Fruit fly (Drosophila melanogaster) whole organism, embryonic: ENCODE data around the gene Bace.

Experiments used
- Abd-B ChIP-seq: fragments of 200-800 bp; sonication (Bioruptor generic); optimal IDR thresholded peaks from 2 replicates; lab custom pipeline; 2018; ENCODE audit warnings: missing biosample characterization, mild to moderate bottlenecking, missing genetic modification characterization, moderate library complexity
- Atf6 ChIP-seq: fragments of 200-800 bp; sonication (Bioruptor generic); IDR thresholded peaks from 2 replicates; pipeline ENCODE4 v1.3.6; 2022; ENCODE audit warnings: missing biosample characterization, missing genetic modification characterization
- Awh ChIP-seq: fragments of 200-800 bp; sonication (Bioruptor generic); IDR thresholded peaks from 2 replicates; pipeline ENCODE4, ENCODE4 v1.3.6; 2022; ENCODE audit warnings: missing biosample characterization, missing genetic modification characterization
- CG10366 ChIP-seq: fragments of 200-800 bp; sonication (Bioruptor generic); IDR thresholded peaks from 2 replicates; pipeline ENCODE4 v1.3.6; 2022; ENCODE audit warnings: missing biosample characterization, missing genetic modification characterization
- CG11085 ChIP-seq: fragments of 200-800 bp; sonication (Bioruptor generic); IDR thresholded peaks from 2 replicates; pipeline ENCODE4 v1.3.6; 2022; ENCODE audit warnings: missing biosample characterization, missing genetic modification characterization
- CG11723 ChIP-seq: fragments of 200-800 bp; sonication (Bioruptor generic); optimal IDR thresholded peaks from 2 replicates; lab custom pipeline; 2017; ENCODE audit warnings: missing biosample characterization, mild to moderate bottlenecking, missing genetic modification characterization
- CG12219 ChIP-seq: fragments of 200-800 bp; sonication (Bioruptor generic); optimal IDR thresholded peaks from 3 replicates; lab custom pipeline; 2018; ENCODE audit warnings: missing biosample characterization, mild to moderate bottlenecking, missing genetic modification characterization
- CG12744 ChIP-seq: fragments of 200-800 bp; sonication (Bioruptor generic); optimal IDR thresholded peaks from 2 replicates; lab custom pipeline; 2016; ENCODE audit warnings: missing biosample characterization, missing genetic modification characterization
- CG13296 ChIP-seq: fragments of 200-800 bp; sonication (Bioruptor generic); optimal IDR thresholded peaks from 3 replicates; lab custom pipeline; 2018; ENCODE audit warnings: missing biosample characterization, mild to moderate bottlenecking, missing genetic modification characterization
- CG13894 ChIP-seq: fragments of 200-800 bp; sonication (Bioruptor generic); optimal IDR thresholded peaks from 3 replicates; lab custom pipeline; 2018; ENCODE audit warnings: missing biosample characterization, mild to moderate bottlenecking, missing genetic modification characterization, moderate library complexity
- CG15514 ChIP-seq: fragments of 200-800 bp; sonication (Bioruptor generic); optimal IDR thresholded peaks from 3 replicates; lab custom pipeline; 2017; ENCODE audit warnings: missing biosample characterization, missing genetic modification characterization, mild to moderate bottlenecking, moderate library complexity, missing genetic modification reagents
- CG15696 ChIP-seq: fragments of 200-800 bp; sonication (Bioruptor generic); optimal IDR thresholded peaks from 2 replicates; lab custom pipeline; 2019; ENCODE audit warnings: missing biosample characterization, mild to moderate bottlenecking, missing genetic modification characterization, moderate library complexity
- CG1647 ChIP-seq: fragments of 200-800 bp; sonication (Bioruptor generic); optimal IDR thresholded peaks from 3 replicates; lab custom pipeline; 2016; ENCODE audit warnings: missing biosample characterization, missing genetic modification characterization
- CG16863 ChIP-seq: fragments of 200-800 bp; sonication (Bioruptor generic); optimal IDR thresholded peaks from 3 replicates; lab custom pipeline; 2016; ENCODE audit warnings: missing biosample characterization, missing genetic modification characterization
- CG3407 ChIP-seq: fragments of 200-800 bp; sonication (Bioruptor generic); optimal IDR thresholded peaks from 2 replicates; lab custom pipeline; 2018; ENCODE audit warnings: missing biosample characterization, mild to moderate bottlenecking, missing genetic modification characterization
- CG4404 ChIP-seq: fragments of 200-800 bp; sonication (Bioruptor generic); IDR thresholded peaks from 2 replicates; pipeline ENCODE4 v1.3.6; 2022; ENCODE audit warnings: missing biosample characterization, missing genetic modification characterization
- CG6689 ChIP-seq: fragments of 200-800 bp; sonication (Bioruptor generic); IDR thresholded peaks from 2 replicates; pipeline ENCODE4 v1.3.6; 2022; ENCODE audit warnings: missing biosample characterization, missing genetic modification characterization
- CG9727 ChIP-seq: fragments of 200-800 bp; sonication (Bioruptor generic); optimal IDR thresholded peaks from 3 replicates; lab custom pipeline; 2017; ENCODE audit warnings: missing biosample characterization, mild to moderate bottlenecking, missing genetic modification characterization
- CkIIα-i1 ChIP-seq: fragments of 200-800 bp; sonication (Bioruptor generic); IDR thresholded peaks from 2 replicates; pipeline ENCODE4 v1.3.6; 2022; ENCODE audit warnings: missing biosample characterization, missing genetic modification characterization
- D ChIP-seq, 2 experiments: fragments of 200-800 bp in 1 of 2; fragments of >200 bp in 1 of 2; sonication (Bioruptor generic) in 1 of 2; optimal IDR thresholded peaks; 2 replicates in 1 of 2; 3 replicates in 1 of 2; lab custom pipeline; 2017; ENCODE audit warnings: mild to moderate bottlenecking in 1 of 2, missing biosample characterization in 1 of 2, missing genetic modification characterization in 1 of 2, missing genetic modification reagents in 1 of 2
- Dfd ChIP-seq, 2 experiments: fragments of >200 bp; optimal IDR thresholded peaks; 2 replicates each; lab custom pipeline; 2017; ENCODE audit warnings: missing biosample characterization in 2 of 2, missing genetic modification characterization in 2 of 2
- Dip2 ChIP-seq: fragments of 200-800 bp; sonication (Bioruptor generic); IDR thresholded peaks from 2 replicates; pipeline ENCODE4 v1.3.6; 2022; ENCODE audit warnings: missing biosample characterization, missing genetic modification characterization
- Eip74EF ChIP-seq, 2 experiments: fragments of 200-800 bp in 1 of 2; fragments of >200 bp in 1 of 2; sonication (Bioruptor generic) in 1 of 2; optimal IDR thresholded peaks; 2 replicates each; lab custom pipeline; 2017 to 2019; ENCODE audit warnings: missing biosample characterization in 2 of 2, missing genetic modification characterization in 2 of 2, mild to moderate bottlenecking in 1 of 2, moderate library complexity in 1 of 2
- Ets97D ChIP-seq: fragments of 200-800 bp; sonication (Bioruptor generic); optimal IDR thresholded peaks from 3 replicates; lab custom pipeline; 2016; ENCODE audit warnings: missing biosample characterization, missing genetic modification characterization
- Fer1 ChIP-seq: fragments of 200-800 bp; sonication (Bioruptor generic); optimal IDR thresholded peaks from 2 replicates; lab custom pipeline; 2017; ENCODE audit warnings: missing biosample characterization, mild to moderate bottlenecking, missing genetic modification characterization
- Gsc ChIP-seq: fragments of 200-800 bp; sonication (Bioruptor generic); IDR thresholded peaks from 2 replicates; pipeline ENCODE4 v1.3.6; 2022; ENCODE audit warnings: missing biosample characterization, missing genetic modification characterization
- Hand ChIP-seq: fragments of 200-800 bp; sonication (Bioruptor generic); optimal IDR thresholded peaks from 2 replicates; lab custom pipeline; 2017; ENCODE audit warnings: mild to moderate bottlenecking, missing biosample characterization, missing genetic modification reagents, missing genetic modification characterization
- Hey ChIP-seq: fragments of 200-800 bp; sonication (Bioruptor generic); optimal IDR thresholded peaks from 3 replicates; lab custom pipeline; 2018; ENCODE audit warnings: missing biosample characterization, mild to moderate bottlenecking, missing genetic modification characterization
- Lhr ChIP-seq: fragments of 200-800 bp; sonication (Bioruptor generic); optimal IDR thresholded peaks from 3 replicates; lab custom pipeline; 2017; ENCODE audit warnings: mild to moderate bottlenecking, missing biosample characterization, missing genetic modification reagents, missing genetic modification characterization
- Ravus ChIP-seq: fragments of 200-800 bp; sonication (Bioruptor generic); IDR thresholded peaks from 2 replicates; pipeline ENCODE4 v1.3.6; 2022; ENCODE audit warnings: missing biosample characterization, missing genetic modification characterization
- Scr ChIP-seq: fragments of 200-800 bp; sonication (Bioruptor generic); IDR thresholded peaks from 2 replicates; pipeline ENCODE4 v1.3.6; 2022; ENCODE audit warnings: missing biosample characterization, missing genetic modification characterization; ENCODE audit not compliant: partially characterized antibody
- Spps ChIP-seq: fragments of 200-800 bp; sonication (Bioruptor generic); optimal IDR thresholded peaks from 2 replicates; lab custom pipeline; 2018; ENCODE audit warnings: missing biosample characterization, mild to moderate bottlenecking, missing genetic modification characterization
- aop ChIP-seq: fragments of 200-800 bp; sonication (Bioruptor generic); IDR thresholded peaks from 2 replicates; pipeline ENCODE4 v1.3.6; 2022; ENCODE audit warnings: missing biosample characterization, missing genetic modification characterization
- ase ChIP-seq: fragments of 200-800 bp; sonication (Bioruptor generic); IDR thresholded peaks from 3 replicates; pipeline ENCODE4 v1.3.6; 2022; ENCODE audit warnings: missing biosample characterization, missing genetic modification characterization
- bbx ChIP-seq: fragments of 200-800 bp; sonication (Bioruptor generic); IDR thresholded peaks from 2 replicates; pipeline ENCODE4 v1.3.6; 2022; ENCODE audit warnings: missing biosample characterization, missing genetic modification characterization; ENCODE audit not compliant: partially characterized antibody
- bcd ChIP-seq: fragments of 200-800 bp; sonication (Bioruptor generic); optimal IDR thresholded peaks from 2 replicates; lab custom pipeline; 2017; ENCODE audit warnings: missing biosample characterization, mild to moderate bottlenecking, missing genetic modification characterization
- cwo ChIP-seq: fragments of 200-800 bp; sonication (Bioruptor generic); optimal IDR thresholded peaks from 3 replicates; lab custom pipeline; 2017; ENCODE audit warnings: missing biosample characterization, missing genetic modification characterization, mild to moderate bottlenecking, moderate library complexity, missing genetic modification reagents
- dmrt11E ChIP-seq: fragments of 200-800 bp; sonication (Bioruptor generic); optimal IDR thresholded peaks from 3 replicates; lab custom pipeline; 2018; ENCODE audit warnings: missing biosample characterization, mild to moderate bottlenecking, missing genetic modification characterization, moderate library complexity
- fd102C ChIP-seq: fragments of 200-800 bp; sonication (Bioruptor generic); optimal IDR thresholded peaks from 2 replicates; lab custom pipeline; 2018; ENCODE audit warnings: missing biosample characterization, mild to moderate bottlenecking, missing genetic modification characterization, moderate library complexity
- fu2 ChIP-seq: fragments of 200-800 bp; sonication (Bioruptor generic); optimal IDR thresholded peaks from 2 replicates; lab custom pipeline; 2016; ENCODE audit warnings: missing biosample characterization, missing genetic modification characterization
- gt ChIP-seq: fragments of 200-800 bp; sonication (Bioruptor generic); IDR thresholded peaks from 2 replicates; pipeline ENCODE4 v1.3.6; 2022; ENCODE audit warnings: missing biosample characterization, missing genetic modification characterization
- kah ChIP-seq: fragments of 200-800 bp; sonication (Bioruptor generic); optimal IDR thresholded peaks from 2 replicates; lab custom pipeline; 2018; ENCODE audit warnings: missing biosample characterization, mild to moderate bottlenecking, missing genetic modification characterization
- odd ChIP-seq: fragments of 200-800 bp; sonication (Bioruptor generic); optimal IDR thresholded peaks from 2 replicates; lab custom pipeline; 2017; ENCODE audit warnings: missing biosample characterization, mild to moderate bottlenecking, missing genetic modification characterization
- pum ChIP-seq: fragments of 200-800 bp; sonication (Bioruptor generic); optimal IDR thresholded peaks from 2 replicates; lab custom pipeline; 2016; ENCODE audit warnings: missing biosample characterization, missing genetic modification characterization
- sd ChIP-seq: fragments of 200-800 bp; sonication (Bioruptor generic); optimal IDR thresholded peaks from 3 replicates; lab custom pipeline; 2018; ENCODE audit warnings: missing biosample characterization, mild to moderate bottlenecking, missing genetic modification characterization, moderate library complexity
- so ChIP-seq: fragments of 200-800 bp; sonication (Bioruptor generic); IDR thresholded peaks from 3 replicates; pipeline ENCODE4 v1.3.6; 2022; ENCODE audit warnings: missing biosample characterization, missing genetic modification characterization
- sug ChIP-seq: fragments of 200-800 bp; optimal IDR thresholded peaks from 2 replicates; lab custom pipeline; 2019; ENCODE audit warnings: missing biosample characterization, mild to moderate bottlenecking, missing genetic modification characterization, moderate library complexity
- vnd ChIP-seq: fragments of 200-800 bp; sonication (Bioruptor generic); IDR thresholded peaks from 3 replicates; pipeline ENCODE4 v1.3.6; 2022; ENCODE audit warnings: missing biosample characterization, missing genetic modification characterization; ENCODE audit not compliant: partially characterized antibody

Bace gene

DNA sequence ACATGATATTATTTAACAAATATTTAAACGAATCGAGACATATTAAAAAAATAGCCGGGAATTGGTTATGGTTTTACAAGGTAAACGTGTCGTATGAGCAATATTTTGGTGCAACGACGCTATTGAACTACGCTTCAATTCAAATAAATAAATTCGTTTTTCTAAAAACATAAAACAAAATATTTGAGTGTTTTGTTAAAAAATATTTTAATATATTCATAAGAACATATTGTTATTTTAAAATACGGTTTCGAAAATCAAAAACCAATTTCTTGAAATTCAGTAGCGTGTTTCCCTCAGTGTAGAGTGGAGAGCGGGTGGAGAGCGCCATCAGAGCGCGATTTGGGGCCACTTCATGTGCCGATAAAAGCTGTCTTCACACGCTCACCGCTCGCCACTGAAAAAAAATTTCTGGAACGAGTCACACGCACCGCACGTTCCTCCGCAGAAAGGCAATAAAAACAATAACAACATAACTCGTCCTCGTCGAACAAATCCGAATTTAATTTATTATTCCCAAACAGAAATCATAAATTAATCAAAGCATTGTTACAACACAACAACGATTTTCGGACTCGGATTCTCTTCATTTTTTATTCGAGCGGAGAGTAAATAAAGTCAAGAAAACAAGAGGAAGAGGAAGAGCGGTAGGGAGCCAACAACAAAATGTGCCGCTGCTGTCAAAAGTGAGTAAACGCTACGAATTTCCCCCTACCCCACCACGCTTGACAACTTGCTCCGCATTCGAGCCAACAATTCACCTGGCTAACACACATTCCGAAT, 39.5 kb upstream of the Bace start (continued):
- TF ChIP-seq Ravus (GFP tag; lab: Robert Waterston, UW) (peak; percentile 30), cwo (GFP tag; lab: Kevin White, UChicago) (peak; percentile 87), vnd (no peak), CG13894 (tag; lab: Kevin White, UChicago) (peak; percentile 74), CG12744 (no peak), bcd (GFP tag; lab: Kevin White, UChicago) (peak; percentile 94), Dip2 (GFP tag; lab: Robert Waterston, UW) (0 out of 2 replicates have a peak, but pooled peaks have one; percentile 44), Hey (no peak), dmrt11E (peak; percentile 92), bbx (GFP tag; lab: Robert Waterston, UW) (no peak), D (optimal IDR thresholded peaks at IDR 0.05; lab: Kevin White, UChicago) (no peak), D (GFP tag; optimal IDR thresholded peaks at IDR 0.05; lab: Kevin White, UChicago) (peak; percentile 94), sug (tag; lab: Kevin White, UChicago) (peak; percentile 83), CG11723 (GFP tag; lab: Kevin White, UChicago) (peak; percentile 91), so (peak; percentile 76; the same call in 1 of the 3 replicates), CG16863 (no peak), Scr (GFP tag; lab: Robert Waterston, UW) (no peak), CG15696 (tag; lab: Kevin White, UChicago) (peak; percentile 69), Fer1 (peak; percentile 87), aop (GFP tag; lab: Robert Waterston, UW) (no peak), CG12219 (peak; percentile 41), Awh (GFP tag; lab: Robert Waterston, UW) (no peak; the same call in 1 of the 2 replicates), gt (GFP tag; lab: Robert Waterston, UW) (no peak), CG15514 (GFP tag; lab: Kevin White, UChicago) (peak; percentile 74), Dfd (GFP tag; optimal IDR thresholded peaks at IDR 0.05; lab: Kevin White, UChicago) (no peak), Eip74EF (GFP tag; optimal IDR thresholded peaks at IDR 0.05; lab: Kevin White, UChicago) (peak in 1 of 2 experiments; percentile 86), Spps (peak; percentile 88), CG1647 (GFP tag; lab: Kevin White, UChicago) (peak; percentile 9), CG13296 (peak; percentile 92), pum (GFP tag; lab: Kevin White, UChicago) (no peak), odd (GFP tag; lab: Kevin White, UChicago) (peak; percentile 93), CG4404 (GFP tag; lab: Robert Waterston, UW) (peak; percentile 67), CG11085 (no peak), fd102C (GFP tag; lab: Kevin White, UChicago) (no peak), kah (GFP tag; lab: Kevin White, UChicago) (peak; percentile 83), ase (peak; percentile 68), CkIIα-i1 (GFP tag; lab: Robert Waterston, UW) (no peak), sd (no peak), CG3407 (peak; percentile 88), CG9727 (GFP tag; lab: Kevin White, UChicago) (peak; percentile 96), Atf6 (GFP tag; lab: Robert Waterston, UW) (peak; percentile 81), Abd-B (peak; percentile 89), CG6689 (GFP tag; lab: Robert Waterston, UW) (peak; percentile 85), Lhr (GFP tag; lab: Kevin White, UChicago) (peak; percentile 59), Gsc (GFP tag; lab: Robert Waterston, UW) (no peak), CG10366 (peak; percentile 55), Hand (peak; percentile 89), fu2 (GFP tag; lab: Kevin White, UChicago) (peak; percentile 17), Ets97D (peak; percentile 19)
